Fruit fly (Drosophila melanogaster) whole organism, pupa: ENCODE measurements around the gene Obp99d.

ENCODE experiments used
- CG10348 ChIP-seq: fragments of 200-800 bp; sonication (Bioruptor generic); IDR thresholded peaks from 2 replicates; pipeline ENCODE4 v1.3.6; 2022; ENCODE audit warnings: missing biosample characterization, missing genetic modification characterization
- CG12605 ChIP-seq: fragments of 200-800 bp; sonication (Bioruptor generic); IDR thresholded peaks from 2 replicates; pipeline ENCODE4 v1.3.6; 2022; ENCODE audit warnings: missing biosample characterization, missing genetic modification characterization
- CG13204 ChIP-seq: fragments of 200-800 bp; sonication (Bioruptor generic); optimal IDR thresholded peaks from 2 replicates; lab custom pipeline; 2018; ENCODE audit warnings: missing biosample characterization, mild to moderate bottlenecking, missing genetic modification characterization, moderate library complexity
- CG14655 ChIP-seq: fragments of 200-800 bp; sonication (Bioruptor generic); optimal IDR thresholded peaks from 3 replicates; lab custom pipeline; 2017; ENCODE audit warnings: mild to moderate bottlenecking, missing biosample characterization, missing genetic modification reagents, missing genetic modification characterization
- CG15710 ChIP-seq: fragments of 200-800 bp; sonication (Bioruptor generic); optimal IDR thresholded peaks from 2 replicates; lab custom pipeline; 2018; ENCODE audit warnings: missing biosample characterization, mild to moderate bottlenecking, missing genetic modification characterization, moderate library complexity
- CG17806 ChIP-seq: fragments of 200-800 bp; sonication (Bioruptor generic); optimal IDR thresholded peaks from 2 replicates; lab custom pipeline; 2018; ENCODE audit warnings: missing biosample characterization, mild to moderate bottlenecking, missing genetic modification characterization, moderate library complexity
- CG32121 ChIP-seq: fragments of 200-800 bp; sonication (Bioruptor generic); IDR thresholded peaks from 2 replicates; pipeline ENCODE4 v1.3.6; 2022; ENCODE audit warnings: missing biosample characterization, missing genetic modification characterization
- CG34367 ChIP-seq: fragments of 200-800 bp; sonication (Bioruptor generic); optimal IDR thresholded peaks from 2 replicates; lab custom pipeline; 2018; ENCODE audit warnings: missing biosample characterization, mild to moderate bottlenecking, missing genetic modification characterization
- CG4496 ChIP-seq: fragments of 200-800 bp; sonication (Bioruptor generic); IDR thresholded peaks from 3 replicates; pipeline ENCODE4 v1.3.6; 2022; ENCODE audit warnings: missing biosample characterization, missing genetic modification characterization
- CG8159 ChIP-seq: fragments of 200-800 bp; sonication (Bioruptor generic); optimal IDR thresholded peaks from 3 replicates; lab custom pipeline; 2018; ENCODE audit warnings: missing biosample characterization, mild to moderate bottlenecking, missing genetic modification characterization, moderate library complexity
- CG8301 ChIP-seq: fragments of 200-800 bp; sonication (Bioruptor generic); optimal IDR thresholded peaks from 2 replicates; lab custom pipeline; 2018; ENCODE audit warnings: missing biosample characterization, mild to moderate bottlenecking, missing genetic modification characterization
- CG9948 ChIP-seq: fragments of 200-800 bp; sonication (Bioruptor generic); optimal IDR thresholded peaks from 2 replicates; lab custom pipeline; 2018; ENCODE audit warnings: missing biosample characterization, mild to moderate bottlenecking, missing genetic modification characterization, moderate library complexity
- D1 ChIP-seq: fragments of 200-800 bp; sonication (Bioruptor generic); optimal IDR thresholded peaks from 2 replicates; lab custom pipeline; 2018; ENCODE audit warnings: missing biosample characterization, mild to moderate bottlenecking, missing genetic modification characterization, moderate library complexity
- EcR ChIP-seq: fragments of 200-800 bp; sonication (Bioruptor generic); optimal IDR thresholded peaks from 3 replicates; lab custom pipeline; 2019; ENCODE audit warnings: missing biosample characterization, missing genetic modification characterization, mild to moderate bottlenecking, moderate library complexity, missing genetic modification reagents
- Ets98B ChIP-seq: fragments of 200-800 bp; sonication (Bioruptor generic); IDR thresholded peaks from 2 replicates; pipeline ENCODE4 v1.3.6; 2022; ENCODE audit warnings: missing biosample characterization, missing genetic modification characterization
- Pif1A ChIP-seq: fragments of 200-800 bp; sonication (Bioruptor generic); optimal IDR thresholded peaks from 3 replicates; lab custom pipeline; 2016; ENCODE audit warnings: missing biosample characterization, missing genetic modification characterization
- Pif1B ChIP-seq: fragments of 200-800 bp; sonication (Bioruptor generic); optimal IDR thresholded peaks from 3 replicates; lab custom pipeline; 2016; ENCODE audit warnings: missing biosample characterization, missing genetic modification characterization
- Snoo ChIP-seq: fragments of 200-800 bp; sonication (Bioruptor generic); optimal IDR thresholded peaks from 3 replicates; lab custom pipeline; 2017; ENCODE audit warnings: missing biosample characterization, mild to moderate bottlenecking, missing genetic modification characterization, inconsistent platforms
- fd96Ca ChIP-seq: fragments of 200-800 bp; sonication (Bioruptor generic); IDR thresholded peaks from 3 replicates; pipeline ENCODE4 v1.3.6; 2022; ENCODE audit warnings: missing biosample characterization, missing genetic modification characterization
- gl ChIP-seq: fragments of 200-800 bp; sonication (Bioruptor generic); optimal IDR thresholded peaks from 2 replicates; lab custom pipeline; 2018; ENCODE audit warnings: missing biosample characterization, mild to moderate bottlenecking, missing genetic modification characterization
- rn ChIP-seq: fragments of 200-800 bp; sonication (Bioruptor generic); IDR thresholded peaks from 2 replicates; pipeline ENCODE4 v1.3.6; 2022; ENCODE audit warnings: missing biosample characterization, missing genetic modification characterization

Obp99d gene

DNA sequence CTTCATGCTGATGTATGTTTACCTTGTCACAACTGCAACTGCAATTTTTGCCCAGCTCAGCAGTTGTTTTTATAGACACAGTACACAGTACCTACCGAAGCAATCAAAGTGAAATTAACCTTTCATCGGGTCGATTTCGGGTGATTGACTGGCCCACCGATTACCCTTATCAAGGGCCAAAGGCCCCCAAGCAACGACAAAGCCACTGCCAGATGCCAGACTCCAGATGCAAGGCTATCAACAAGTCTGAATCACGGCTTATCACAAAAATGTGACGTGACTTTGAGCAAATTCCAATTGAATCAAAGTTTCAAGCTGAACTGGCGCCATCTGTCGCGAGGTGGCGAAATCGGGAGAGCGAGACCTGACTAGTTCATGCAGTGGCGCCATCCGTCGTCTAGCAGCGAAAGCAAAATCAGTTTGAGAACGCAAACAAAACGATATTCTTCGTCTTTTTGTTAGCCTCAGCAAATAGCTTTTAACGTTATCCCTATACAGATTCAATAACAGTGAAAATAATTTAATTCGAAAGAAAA, 2.5 kb downstream of the Obp99d start, which contains the start of gene Obp99b:
Gene Obp99b, minus strand, starts transcription at position 115 of the 536 bp plus-strand sequence.
- peak; percentile 42 for TF ChIP-seq CG17806
- peak; percentile 36 for TF ChIP-seq CG15710
- peak; percentile 74 for TF ChIP-seq gl (tag; lab: Kevin White, UChicago)
- peak; percentile 29 for TF ChIP-seq CG9948 (tag; lab: Kevin White, UChicago)
- peak; percentile 69 for TF ChIP-seq Pif1A
- TF ChIP-seq CG13204, result peak; percentile 58
- TF ChIP-seq CG10348 (GFP tag; lab: Robert Waterston, UW), result no peak
- TF ChIP-seq CG34367 (tag; lab: Kevin White, UChicago), result peak; percentile 71
- TF ChIP-seq rn (GFP tag; lab: Robert Waterston, UW), result 0 out of 2 replicates have a peak, but pooled peaks have one; percentile 11
- peak; percentile 64 for TF ChIP-seq CG8301 (tag; lab: Kevin White, UChicago)
- peak; percentile 84 for TF ChIP-seq CG4496
- TF ChIP-seq CG8159, result peak; percentile 48
- no peak for TF ChIP-seq D1 (tag; lab: Kevin White, UChicago)
- TF ChIP-seq CG32121 (GFP tag; lab: Robert Waterston, UW), result peak; percentile 63; the same call in 1 of the 2 replicates
- peak; percentile 75; the same call in 2 of the 3 replicates for TF ChIP-seq fd96Ca (GFP tag; lab: Robert Waterston, UW)
- peak; percentile 63 for TF ChIP-seq Snoo (tag; lab: Kevin White, UChicago)
- TF ChIP-seq CG12605 (GFP tag; lab: Robert Waterston, UW), result peak; percentile 53; the same call in 1 of the 2 replicates
- TF ChIP-seq EcR (GFP tag; lab: Kevin White, UChicago), result peak; percentile 52
- TF ChIP-seq Ets98B (GFP tag; lab: Robert Waterston, UW), result peak; percentile 69; the same call in 1 of the 2 replicates
- peak; percentile 78 for TF ChIP-seq CG14655 (GFP tag; lab: Kevin White, UChicago)
- TF ChIP-seq Pif1B, result peak; percentile 24
- TF ChIP-seq, all 21 proteins: peak for 19

DNA sequence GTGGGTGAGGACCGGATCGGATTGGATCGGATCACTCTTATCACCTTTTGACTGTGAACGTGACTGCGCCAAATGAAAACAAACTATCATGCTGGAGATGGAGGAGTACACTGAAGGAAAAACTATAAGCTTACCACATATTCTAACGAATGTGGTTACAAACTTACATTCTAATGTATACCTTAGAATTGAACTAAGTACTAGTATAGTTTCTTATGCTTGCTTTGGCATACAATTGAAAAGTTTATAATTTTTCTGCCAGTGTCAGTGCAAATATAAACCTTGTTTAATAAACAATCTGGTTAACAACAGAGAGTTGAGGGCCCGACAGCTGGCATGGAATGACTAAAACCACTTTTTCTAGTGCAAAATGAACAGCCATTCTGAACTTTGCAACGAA, 3.2 kb downstream of the Obp99d start:
- TF ChIP-seq CG17806 (peak; percentile 13), CG8159 (peak; percentile 18), CG15710 (peak; percentile 7), rn (GFP tag; lab: Robert Waterston, UW) (no peak), CG4496 (peak; percentile 76), CG9948 (tag; lab: Kevin White, UChicago) (no peak), CG34367 (tag; lab: Kevin White, UChicago) (no peak), Pif1B (no peak), D1 (tag; lab: Kevin White, UChicago) (no peak), Snoo (tag; lab: Kevin White, UChicago) (no peak), EcR (GFP tag; lab: Kevin White, UChicago) (no peak), Pif1A (peak; percentile 8), CG12605 (GFP tag; lab: Robert Waterston, UW) (peak; percentile 44; the same call in 1 of the 2 replicates), CG14655 (GFP tag; lab: Kevin White, UChicago) (peak; percentile 25), Ets98B (GFP tag; lab: Robert Waterston, UW) (peak; percentile 54), CG10348 (GFP tag; lab: Robert Waterston, UW) (0 out of 2 replicates have a peak, but pooled peaks have one; percentile 15), CG8301 (tag; lab: Kevin White, UChicago) (peak; percentile 43), fd96Ca (GFP tag; lab: Robert Waterston, UW) (no peak), gl (tag; lab: Kevin White, UChicago) (no peak), CG32121 (GFP tag; lab: Robert Waterston, UW) (peak; percentile 45; the same call in 1 of the 2 replicates), CG13204 (no peak)
- TF ChIP-seq, all 21 proteins: peak for 11

DNA sequence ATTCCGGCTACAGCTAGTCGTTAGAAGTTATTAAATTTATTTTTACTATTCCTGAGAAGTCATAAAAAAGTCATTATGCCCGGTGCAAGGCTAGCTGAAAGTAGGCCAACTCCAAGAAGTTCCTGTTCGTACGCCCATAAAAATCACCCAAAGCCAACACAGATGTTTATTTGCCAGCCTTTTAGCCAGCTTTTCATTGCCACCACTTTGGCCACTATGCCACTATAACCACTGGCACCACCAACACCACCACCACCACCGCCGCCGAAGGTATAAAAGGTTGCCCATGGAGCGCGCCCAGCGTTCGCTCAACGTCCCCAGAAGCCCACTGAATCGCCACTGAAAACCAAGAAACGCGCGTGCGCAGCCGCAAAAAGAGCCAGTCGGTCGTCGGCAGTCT, 4.1 kb downstream of the Obp99d start, which contains the start of gene CG15506:
Gene CG15506, plus strand, starts transcription at position 301 of the 400 bp plus-strand sequence.
- no peak for TF ChIP-seq CG34367 (tag; lab: Kevin White, UChicago)
- no peak for TF ChIP-seq CG8159
- TF ChIP-seq Pif1B, result no peak
- TF ChIP-seq CG14655 (GFP tag; lab: Kevin White, UChicago), result no peak
- TF ChIP-seq D1 (tag; lab: Kevin White, UChicago), result no peak
- TF ChIP-seq CG32121 (GFP tag; lab: Robert Waterston, UW), result no peak
- TF ChIP-seq CG17806, result no peak
- no peak for TF ChIP-seq EcR (GFP tag; lab: Kevin White, UChicago)
- no peak for TF ChIP-seq Snoo (tag; lab: Kevin White, UChicago)
- TF ChIP-seq Pif1A, result no peak
- TF ChIP-seq Ets98B (GFP tag; lab: Robert Waterston, UW), result no peak
- no peak for TF ChIP-seq gl (tag; lab: Kevin White, UChicago)
- TF ChIP-seq CG15710, result no peak
- TF ChIP-seq rn (GFP tag; lab: Robert Waterston, UW), result no peak
- TF ChIP-seq CG9948 (tag; lab: Kevin White, UChicago), result no peak
- TF ChIP-seq fd96Ca (GFP tag; lab: Robert Waterston, UW), result no peak
- no peak for TF ChIP-seq CG10348 (GFP tag; lab: Robert Waterston, UW)

DNA sequence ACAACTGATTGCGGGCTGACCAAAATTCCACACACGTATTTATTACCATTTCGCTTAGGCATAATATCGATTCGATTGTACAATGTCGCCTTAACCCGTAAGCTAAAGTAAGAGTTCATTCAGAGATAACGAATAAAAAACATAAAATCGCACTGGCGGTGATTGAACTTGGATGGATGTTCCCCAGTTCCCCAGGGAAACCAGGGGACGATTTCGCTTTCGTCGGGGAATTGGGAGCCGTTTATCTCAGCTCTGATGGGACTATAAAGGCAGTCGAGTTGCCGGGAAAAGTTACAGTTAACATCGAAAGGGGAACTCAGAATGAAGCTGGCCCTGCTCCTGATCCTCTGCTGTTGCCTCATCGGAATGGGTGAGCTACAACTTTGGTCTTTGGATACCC, 7.9 kb downstream of the Obp99d start, which contains the start of gene CG34296:
Gene CG34296, plus strand, starts transcription at position 301 of the 400 bp plus-strand sequence.
- no peak for TF ChIP-seq CG8301 (tag; lab: Kevin White, UChicago)
- TF ChIP-seq CG8159, result no peak
- TF ChIP-seq D1 (tag; lab: Kevin White, UChicago), result no peak
- no peak for TF ChIP-seq CG32121 (GFP tag; lab: Robert Waterston, UW)
- TF ChIP-seq Pif1A, result no peak
- no peak for TF ChIP-seq fd96Ca (GFP tag; lab: Robert Waterston, UW)
- no peak for TF ChIP-seq CG17806
- no peak for TF ChIP-seq CG9948 (tag; lab: Kevin White, UChicago)
- TF ChIP-seq EcR (GFP tag; lab: Kevin White, UChicago), result no peak
- no peak for TF ChIP-seq Pif1B
- no peak for TF ChIP-seq CG15710
- no peak for TF ChIP-seq CG14655 (GFP tag; lab: Kevin White, UChicago)

DNA sequence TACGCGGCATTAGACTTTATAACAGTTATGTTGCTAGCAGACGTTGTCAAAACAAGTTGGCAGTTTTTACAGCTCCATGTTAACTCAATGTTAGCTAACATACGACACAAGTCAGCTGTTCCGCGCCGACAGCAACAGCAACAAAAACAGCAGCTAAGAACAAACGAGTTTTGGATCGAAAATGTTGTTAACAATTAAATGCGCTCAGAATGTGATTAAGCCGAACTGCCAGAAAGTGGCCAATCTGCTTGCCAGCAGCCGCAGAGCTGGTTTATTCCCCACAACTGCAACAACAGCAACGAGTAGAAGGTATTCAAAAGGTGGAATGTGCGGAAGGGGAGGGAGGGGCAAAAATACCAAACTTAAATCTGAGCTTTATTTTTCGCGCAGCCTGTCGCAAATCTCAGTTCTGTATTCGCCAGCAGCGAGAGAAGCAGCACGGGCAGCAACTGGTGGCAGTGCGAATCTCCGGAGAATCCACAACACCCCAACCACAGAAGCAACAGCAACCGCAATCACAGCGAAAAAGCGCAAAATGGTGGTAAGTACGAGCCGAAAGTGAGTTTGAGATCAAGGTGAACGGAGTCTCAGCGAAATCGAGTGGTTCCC, 8.8 kb downstream of the Obp99d start, which contains the start of gene Pcd:
Gene Pcd, plus strand, starts transcription at position 116 of the 609 bp plus-strand sequence.
- TF ChIP-seq Ets98B (GFP tag; lab: Robert Waterston, UW), result peak; percentile 34; the same call in 1 of the 2 replicates
- TF ChIP-seq EcR (GFP tag; lab: Kevin White, UChicago), result peak; percentile 24
- TF ChIP-seq CG8301 (tag; lab: Kevin White, UChicago), result no peak
- TF ChIP-seq CG15710, result no peak
- no peak for TF ChIP-seq fd96Ca (GFP tag; lab: Robert Waterston, UW)
- peak; percentile 62; the same call in 1 of the 2 replicates for TF ChIP-seq CG12605 (GFP tag; lab: Robert Waterston, UW)
- TF ChIP-seq CG4496, result 0 out of 3 replicates have a peak, but pooled peaks have one; percentile 52
